Fruit fly (Drosophila melanogaster) whole organism, embryonic: Measurements from ENCODE around the gene Jhbp3.

Experiments
- Awh ChIP-seq: fragments of 200-800 bp; sonication (Bioruptor generic); IDR thresholded peaks from 2 replicates; pipeline ENCODE4, ENCODE4 v1.3.6; 2022; ENCODE audit warnings: missing biosample characterization, missing genetic modification characterization
- B-H1 ChIP-seq: fragments of 200-800 bp; sonication (Bioruptor generic); IDR thresholded peaks from 3 replicates; pipeline ENCODE4 v1.3.6; 2022; ENCODE audit warnings: missing biosample characterization, missing genetic modification characterization
- Blimp-1 ChIP-seq: fragments of 200-800 bp; sonication (Bioruptor generic); optimal IDR thresholded peaks from 3 replicates; lab custom pipeline; 2018; ENCODE audit warnings: missing biosample characterization, missing genetic modification characterization, mild to moderate bottlenecking, moderate library complexity, missing genetic modification reagents
- CG11696 ChIP-seq: fragments of 200-800 bp; sonication (Bioruptor generic); IDR thresholded peaks from 2 replicates; pipeline ENCODE4 v1.3.6; 2022; ENCODE audit warnings: missing biosample characterization, missing genetic modification characterization
- CG12744 ChIP-seq: fragments of 200-800 bp; sonication (Bioruptor generic); optimal IDR thresholded peaks from 2 replicates; lab custom pipeline; 2016; ENCODE audit warnings: missing biosample characterization, missing genetic modification characterization
- CG13424 ChIP-seq: fragments of 200-800 bp; sonication (Bioruptor generic); optimal IDR thresholded peaks from 2 replicates; lab custom pipeline; 2019; ENCODE audit warnings: missing biosample characterization, mild to moderate bottlenecking, missing genetic modification characterization, moderate library complexity
- CG13775 ChIP-seq: fragments of 200-800 bp; sonication (Bioruptor generic); optimal IDR thresholded peaks from 3 replicates; lab custom pipeline; 2017; ENCODE audit warnings: missing biosample characterization, mild to moderate bottlenecking, missing genetic modification characterization
- CG15479 ChIP-seq: fragments of 200-800 bp; sonication (Bioruptor generic); optimal IDR thresholded peaks from 3 replicates; lab custom pipeline; 2019; ENCODE audit warnings: missing biosample characterization, mild to moderate bottlenecking, missing genetic modification characterization, moderate library complexity
- CG17186 ChIP-seq: fragments of 200-800 bp; sonication (Bioruptor generic); optimal IDR thresholded peaks from 3 replicates; lab custom pipeline; 2017; ENCODE audit warnings: missing biosample characterization, missing genetic modification reagents, missing genetic modification characterization
- CG17359 ChIP-seq: fragments of 200-800 bp; sonication (Bioruptor generic); optimal IDR thresholded peaks from 3 replicates; lab custom pipeline; 2018; ENCODE audit warnings: missing biosample characterization, mild to moderate bottlenecking, missing genetic modification characterization, moderate library complexity
- CG17612 ChIP-seq: fragments of 200-800 bp; sonication (Bioruptor generic); IDR thresholded peaks from 2 replicates; pipeline ENCODE4 v1.3.6; 2022; ENCODE audit warnings: missing biosample characterization, missing genetic modification characterization
- CG18476 ChIP-seq: fragments of 200-800 bp; sonication (Bioruptor generic); optimal IDR thresholded peaks from 2 replicates; lab custom pipeline; 2016; ENCODE audit warnings: missing biosample characterization, mild to moderate bottlenecking, missing genetic modification characterization
- CG2202 ChIP-seq: fragments of 200-800 bp; sonication (Bioruptor generic); optimal IDR thresholded peaks from 2 replicates; lab custom pipeline; 2018; ENCODE audit warnings: missing biosample characterization, mild to moderate bottlenecking, missing genetic modification characterization
- CG3065 ChIP-seq: fragments of 200-800 bp; sonication (Bioruptor generic); optimal IDR thresholded peaks from 2 replicates; lab custom pipeline; 2016; ENCODE audit warnings: missing biosample characterization, missing genetic modification characterization
- CG6765 ChIP-seq: fragments of 200-800 bp; sonication (Bioruptor generic); optimal IDR thresholded peaks from 3 replicates; lab custom pipeline; 2017; ENCODE audit warnings: missing biosample characterization, mild to moderate bottlenecking, missing genetic modification characterization
- CG8359 ChIP-seq: fragments of 200-800 bp; sonication (Bioruptor generic); optimal IDR thresholded peaks from 2 replicates; lab custom pipeline; 2017; ENCODE audit warnings: missing biosample characterization, mild to moderate bottlenecking, missing genetic modification characterization, borderline replicate concordance
- D ChIP-seq, 2 experiments: fragments of 200-800 bp in 1 of 2; fragments of >200 bp in 1 of 2; sonication (Bioruptor generic) in 1 of 2; optimal IDR thresholded peaks; 2 replicates in 1 of 2; 3 replicates in 1 of 2; lab custom pipeline; 2017; ENCODE audit warnings: mild to moderate bottlenecking in 1 of 2, missing biosample characterization in 1 of 2, missing genetic modification characterization in 1 of 2, missing genetic modification reagents in 1 of 2
- D19B ChIP-seq: fragments of 200-800 bp; sonication (Bioruptor generic); optimal IDR thresholded peaks from 2 replicates; lab custom pipeline; 2017; ENCODE audit warnings: missing biosample characterization, mild to moderate bottlenecking, missing genetic modification characterization
- Deaf1 ChIP-seq: fragments of 200-800 bp; optimal IDR thresholded peaks from 3 replicates; lab custom pipeline; 2019; ENCODE audit warnings: missing biosample characterization, mild to moderate bottlenecking, missing genetic modification characterization, moderate library complexity
- Fer2 ChIP-seq: fragments of 200-800 bp; sonication (Bioruptor generic); optimal IDR thresholded peaks from 2 replicates; lab custom pipeline; 2018; ENCODE audit warnings: missing biosample characterization, mild to moderate bottlenecking, missing genetic modification characterization, moderate library complexity
- Gug ChIP-seq: fragments of 200-800 bp; sonication (Bioruptor generic); IDR thresholded peaks from 4 replicates; pipeline ENCODE4 v1.3.6; 2022; ENCODE audit warnings: missing biosample characterization, missing genetic modification characterization
- Hey ChIP-seq: fragments of 200-800 bp; sonication (Bioruptor generic); optimal IDR thresholded peaks from 3 replicates; lab custom pipeline; 2018; ENCODE audit warnings: missing biosample characterization, mild to moderate bottlenecking, missing genetic modification characterization
- Hmr ChIP-seq: fragments of 200-800 bp; sonication (Bioruptor generic); optimal IDR thresholded peaks from 3 replicates; lab custom pipeline; 2017; ENCODE audit warnings: mild to moderate bottlenecking, missing biosample characterization, missing genetic modification reagents, missing genetic modification characterization
- Hmx ChIP-seq: fragments of 200-800 bp; sonication (Bioruptor generic); optimal IDR thresholded peaks from 2 replicates; lab custom pipeline; 2016; ENCODE audit warnings: missing biosample characterization, missing genetic modification characterization
- NC2β ChIP-seq: fragments of 200-800 bp; sonication (Bioruptor generic); optimal IDR thresholded peaks from 2 replicates; lab custom pipeline; 2016; ENCODE audit warnings: missing biosample characterization, missing genetic modification characterization
- Neu2 ChIP-seq: fragments of 200-800 bp; sonication (Bioruptor generic); optimal IDR thresholded peaks from 3 replicates; lab custom pipeline; 2016; ENCODE audit warnings: missing biosample characterization, missing genetic modification characterization, borderline replicate concordance
- Nf-YA ChIP-seq: fragments of 200-800 bp; sonication (Bioruptor generic); IDR thresholded peaks from 2 replicates; pipeline ENCODE4 v1.3.6; 2022; ENCODE audit warnings: missing biosample characterization, missing genetic modification characterization
- Poxn ChIP-seq: fragments of 200-800 bp; sonication (Bioruptor generic); IDR thresholded peaks from 2 replicates; pipeline ENCODE4 v1.3.6; 2022; ENCODE audit warnings: missing biosample characterization, missing genetic modification characterization
- Trl ChIP-seq, 3 experiments: fragments of >200 bp in 2 of 3; fragments of 200-800 bp in 1 of 3; sonication (Bioruptor generic) in 1 of 3; optimal IDR thresholded peaks; 2 replicates in 1 of 3; 3 replicates in 2 of 3; lab custom pipeline; 2016 to 2017; ENCODE audit warnings: missing biosample characterization in 1 of 3, missing genetic modification characterization in 1 of 3
- Usf ChIP-seq: fragments of 200-800 bp; sonication (Bioruptor generic); optimal IDR thresholded peaks from 2 replicates; lab custom pipeline; 2017; ENCODE audit warnings: missing genotype, missing biosample characterization, missing genetic modification characterization
- abd-A ChIP-seq: fragments of 200-800 bp; sonication (Bioruptor generic); optimal IDR thresholded peaks from 3 replicates; lab custom pipeline; 2019; ENCODE audit warnings: missing biosample characterization, mild to moderate bottlenecking, missing genetic modification characterization, moderate library complexity
- cad ChIP-seq: fragments of >200 bp; optimal IDR thresholded peaks from 2 replicates; lab custom pipeline; 2017; ENCODE audit warnings: missing biosample characterization, missing genetic modification characterization
- cato ChIP-seq: fragments of 200-800 bp; sonication (Bioruptor generic); optimal IDR thresholded peaks from 2 replicates; lab custom pipeline; 2016; ENCODE audit warnings: missing biosample characterization, missing genetic modification characterization, borderline replicate concordance
- croc ChIP-seq: fragments of 200-800 bp; sonication (Bioruptor generic); conservative IDR thresholded peaks from 3 replicates; pipeline ENCODE4 v1.3.6; 2022; ENCODE audit warnings: missing biosample characterization, missing genetic modification characterization
- crol ChIP-seq: fragments of 200-800 bp; sonication (Bioruptor generic); IDR thresholded peaks from 2 replicates; pipeline ENCODE4 v1.3.6; 2022; ENCODE audit warnings: missing biosample characterization, missing genetic modification characterization
- gem ChIP-seq: fragments of 200-800 bp; sonication (Bioruptor generic); optimal IDR thresholded peaks from 2 replicates; lab custom pipeline; 2019; ENCODE audit warnings: missing biosample characterization, mild to moderate bottlenecking, missing genetic modification characterization, moderate library complexity
- jing ChIP-seq: fragments of 200-800 bp; sonication (Bioruptor generic); optimal IDR thresholded peaks from 2 replicates; lab custom pipeline; 2018; ENCODE audit warnings: missing biosample characterization, mild to moderate bottlenecking, missing genetic modification characterization
- lbe ChIP-seq: fragments of 200-800 bp; sonication (Bioruptor generic); optimal IDR thresholded peaks from 2 replicates; lab custom pipeline; 2016; ENCODE audit warnings: missing biosample characterization, mild to moderate bottlenecking, missing genetic modification characterization
- psq ChIP-seq: fragments of 200-800 bp; sonication (Bioruptor generic); optimal IDR thresholded peaks from 2 replicates; lab custom pipeline; 2017; ENCODE audit warnings: missing biosample characterization, missing genetic modification characterization
- sc ChIP-seq, 3 experiments: fragments of >200 bp in 2 of 3; fragments of 200-800 bp in 1 of 3; sonication (Bioruptor generic) in 1 of 3; optimal IDR thresholded peaks; 2 replicates in 2 of 3; 3 replicates in 1 of 3; lab custom pipeline; 2017; ENCODE audit warnings: mild to moderate bottlenecking in 1 of 3, missing biosample characterization in 1 of 3, missing genetic modification characterization in 1 of 3, missing genetic modification reagents in 1 of 3
- sens ChIP-seq: fragments of 200-800 bp; sonication (Bioruptor generic); peaks from one replicate; lab custom pipeline; 2016; ENCODE audit warnings: missing biosample characterization, missing genetic modification characterization
- tap ChIP-seq: fragments of 200-800 bp; optimal IDR thresholded peaks from 3 replicates; lab custom pipeline; 2019; ENCODE audit warnings: missing biosample characterization, mild to moderate bottlenecking, missing genetic modification characterization, moderate library complexity
- tio ChIP-seq: fragments of 200-800 bp; sonication (Bioruptor generic); optimal IDR thresholded peaks from 2 replicates; lab custom pipeline; 2017; ENCODE audit warnings: missing biosample characterization, missing genetic modification characterization, inconsistent platforms
- tx ChIP-seq: fragments of 200-800 bp; sonication (Bioruptor generic); optimal IDR thresholded peaks from 2 replicates; lab custom pipeline; 2016; ENCODE audit warnings: missing biosample characterization, missing genetic modification characterization
- vnd ChIP-seq: fragments of 200-800 bp; sonication (Bioruptor generic); IDR thresholded peaks from 3 replicates; pipeline ENCODE4 v1.3.6; 2022; ENCODE audit warnings: missing biosample characterization, missing genetic modification characterization; ENCODE audit not compliant: partially characterized antibody
- vvl ChIP-seq: fragments of 200-800 bp; sonication (Bioruptor generic); IDR thresholded peaks from 2 replicates; pipeline ENCODE4 v1.3.6; 2022; ENCODE audit warnings: missing biosample characterization, missing genetic modification characterization
- z ChIP-seq: fragments of 200-800 bp; sonication (Bioruptor generic); IDR thresholded peaks from 3 replicates; pipeline ENCODE4 v1.3.6; 2022; ENCODE audit warnings: missing biosample characterization, missing genetic modification characterization
- zen ChIP-seq: fragments of 200-800 bp; sonication (Bioruptor generic); optimal IDR thresholded peaks from 3 replicates; lab custom pipeline; 2018; ENCODE audit warnings: missing biosample characterization, mild to moderate bottlenecking, missing genetic modification characterization, moderate library complexity

Jhbp3 gene

dm6 chr3R:4980069-4980797 lies 25.2 kb upstream of the Jhbp3 start (continued):
- TF ChIP-seq Awh (GFP tag; lab: Robert Waterston, UW), result peak; percentile 18; the same call in 1 of the 2 replicates
- TF ChIP-seq D (optimal IDR thresholded peaks at IDR 0.05; lab: Kevin White, UChicago), result no peak
- TF ChIP-seq D (GFP tag; optimal IDR thresholded peaks at IDR 0.05; lab: Kevin White, UChicago), result peak; percentile 41
- no peak for TF ChIP-seq vnd (GFP tag; lab: Robert Waterston, UW)
- TF ChIP-seq Hmx (GFP tag; lab: Kevin White, UChicago), result no peak
- no peak for TF ChIP-seq Poxn (GFP tag; lab: Robert Waterston, UW)
- TF ChIP-seq CG2202 (tag; lab: Kevin White, UChicago), result no peak
- TF ChIP-seq gem (tag; lab: Kevin White, UChicago), result no peak
- no peak for TF ChIP-seq CG3065 (GFP tag; lab: Kevin White, UChicago)
- TF ChIP-seq Hmr (GFP tag; lab: Kevin White, UChicago), result no peak
- TF ChIP-seq sens (GFP tag; lab: Kevin White, UChicago), result peak; percentile 40
- TF ChIP-seq Fer2, result no peak
- no peak for TF ChIP-seq tap (tag; lab: Kevin White, UChicago)
- TF ChIP-seq NC2β (GFP tag; lab: Kevin White, UChicago), result no peak
- TF ChIP-seq Blimp-1 (GFP tag; lab: Kevin White, UChicago), result no peak
- TF ChIP-seq CG15479 (GFP tag; lab: Kevin White, UChicago), result peak; percentile 8
- TF ChIP-seq psq (GFP tag; lab: Kevin White, UChicago), result no peak
- peak; percentile 26 for TF ChIP-seq Hey (tag; lab: Kevin White, UChicago)
- no peak for TF ChIP-seq jing (GFP tag; lab: Kevin White, UChicago)
- TF ChIP-seq Usf, result no peak
- no peak for TF ChIP-seq B-H1 (GFP tag; lab: Robert Waterston, UW)
- TF ChIP-seq sc (optimal IDR thresholded peaks at IDR 0.05; lab: Kevin White, UChicago), result no peak
- TF ChIP-seq sc (GFP tag; optimal IDR thresholded peaks at IDR 0.05; lab: Kevin White, UChicago), result no peak
- TF ChIP-seq CG18476 (GFP tag; lab: Kevin White, UChicago), result peak; percentile 93
- TF ChIP-seq abd-A (tag; lab: Kevin White, UChicago), result peak; percentile 58
- TF ChIP-seq z (GFP tag; lab: Robert Waterston, UW), result 0 out of 3 replicates have a peak, but pooled peaks have one; percentile 20
- TF ChIP-seq CG13775 (GFP tag; lab: Kevin White, UChicago), result no peak
- no peak for TF ChIP-seq cad (GFP tag; lab: Kevin White, UChicago)
- no peak for TF ChIP-seq CG17612 (GFP tag; lab: Robert Waterston, UW)
- TF ChIP-seq CG8359, result no peak
- no peak for TF ChIP-seq croc
- TF ChIP-seq lbe (GFP tag; lab: Kevin White, UChicago), result no peak
- no peak for TF ChIP-seq Trl (optimal IDR thresholded peaks at IDR 0.05; lab: Kevin White, UChicago)
- no peak for TF ChIP-seq Trl (GFP tag; optimal IDR thresholded peaks at IDR 0.05; lab: Kevin White, UChicago)
- TF ChIP-seq Neu2 (GFP tag; lab: Kevin White, UChicago), result no peak
- TF ChIP-seq vvl (GFP tag; lab: Robert Waterston, UW), result no peak
- TF ChIP-seq CG13424 (tag; lab: Kevin White, UChicago), result no peak
- TF ChIP-seq Deaf1 (tag; lab: Kevin White, UChicago), result peak; percentile 46
- no peak for TF ChIP-seq D19B (GFP tag; lab: Kevin White, UChicago)
- TF ChIP-seq CG6765 (GFP tag; lab: Kevin White, UChicago), result no peak
- no peak for TF ChIP-seq Nf-YA (GFP tag; lab: Robert Waterston, UW)
- TF ChIP-seq Gug (GFP tag; lab: Robert Waterston, UW), result no peak
- TF ChIP-seq tx (GFP tag; lab: Kevin White, UChicago), result no peak
- TF ChIP-seq zen (tag; lab: Kevin White, UChicago), result peak; percentile 34
- TF ChIP-seq CG12744 (GFP tag; lab: Kevin White, UChicago), result no peak
- TF ChIP-seq tio (GFP tag; lab: Kevin White, UChicago), result no peak
- peak; percentile 53; the same call in 1 of the 2 replicates for TF ChIP-seq crol (GFP tag; lab: Robert Waterston, UW)
- no peak for TF ChIP-seq CG17186 (GFP tag; lab: Kevin White, UChicago)
- TF ChIP-seq cato (GFP tag; lab: Kevin White, UChicago), result no peak
- TF ChIP-seq CG17359 (tag; lab: Kevin White, UChicago), result no peak
- TF ChIP-seq CG11696 (GFP tag; lab: Robert Waterston, UW), result no peak
